Worm (Caenorhabditis elegans) whole organism, young adult: ENCODE data around the gene Y43C5A.2.

Experiments used
- B0261.1 ChIP-seq: sonication (generic microtip); optimal IDR thresholded peaks from 2 replicates; lab custom pipeline; 2016; ENCODE audit warnings: mild to moderate bottlenecking, missing genetic modification characterization, moderate library complexity, missing compliant biosample characterization
- F33H1.4 ChIP-seq: fragments of 200-800 bp; sonication (Bioruptor generic); IDR thresholded peaks from 2 replicates; pipeline ENCODE4 v1.3.6; 2022; ENCODE audit warnings: missing genetic modification reagents, missing genetic modification characterization, missing compliant biosample characterization
- ama-1 ChIP-seq, 3 experiments: fragments of 150-350 bp in 1 of 3; sonication (generic microtip) in 2 of 3; optimal IDR thresholded peaks; 2 replicates each; lab custom pipeline; 2014 to 2018; ENCODE audit warnings: missing biosample characterization in 2 of 3, missing genetic modification characterization in 2 of 3, missing genetic modification reagents in 2 of 3
- hlh-26 ChIP-seq: fragments of 200-800 bp; sonication (Bioruptor generic); conservative IDR thresholded peaks from 2 replicates; pipeline ENCODE4 v1.3.6; 2022; ENCODE audit warnings: missing genetic modification reagents, missing genetic modification characterization, missing compliant biosample characterization
- nfya-1 ChIP-seq: sonication (generic microtip); optimal IDR thresholded peaks from 2 replicates; lab custom pipeline; 2017; ENCODE audit warnings: antibody characterized with exemption, missing compliant biosample characterization, missing genetic modification characterization, borderline replicate concordance; ENCODE audit not compliant: insufficient read depth
- unc-62 ChIP-seq: fragments of 150-350 bp; optimal IDR thresholded peaks from 2 replicates; lab custom pipeline; 2014; ENCODE audit warnings: missing biosample characterization, missing genetic modification reagents, missing genetic modification characterization
- xnd-1 ChIP-seq: sonication (generic microtip); optimal IDR thresholded peaks from 2 replicates; lab custom pipeline; 2016; ENCODE audit warnings: missing genotype, missing genetic modification reagents, missing genetic modification characterization, missing compliant biosample characterization
- zfh-2 ChIP-seq: fragments of 200-800 bp; sonication (Bioruptor generic); conservative IDR thresholded peaks from 2 replicates; pipeline ENCODE4 v1.3.6; 2022; ENCODE audit warnings: missing genetic modification reagents, missing genetic modification characterization, missing compliant biosample characterization

DNA sequence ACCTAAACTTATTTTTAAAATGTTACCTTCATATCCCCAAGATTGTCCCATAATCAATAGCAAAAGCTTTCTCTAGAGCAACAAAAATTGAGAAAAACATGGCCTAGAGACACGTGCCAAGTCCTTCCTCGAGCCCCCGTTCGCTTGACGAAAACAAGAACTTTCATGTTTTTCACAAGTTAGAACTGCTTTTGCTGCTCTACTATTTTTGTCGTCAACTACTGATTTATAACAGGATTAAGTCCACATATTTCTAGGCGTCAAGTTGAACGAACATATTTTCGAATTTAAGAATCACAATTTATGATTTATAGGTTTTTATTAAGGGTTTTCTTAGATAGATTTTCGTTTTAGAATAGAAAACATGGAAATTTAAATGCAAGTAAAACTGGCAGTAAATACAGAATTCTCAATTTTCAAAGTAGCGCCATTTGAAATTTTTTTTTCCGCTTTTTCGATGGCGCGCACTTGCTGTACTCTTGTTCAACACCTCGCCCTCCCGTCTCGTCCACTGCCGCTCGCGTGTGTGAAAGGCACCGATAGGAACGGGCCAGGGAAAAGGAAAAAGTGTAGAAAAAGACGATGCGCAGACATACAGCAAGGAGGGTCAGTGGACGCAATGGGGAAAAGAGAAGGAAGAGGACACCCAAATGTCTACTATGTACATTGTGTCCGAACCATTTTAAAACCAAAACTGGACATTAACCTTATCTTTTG is 14.7 kb downstream of the Y43C5A.2 start, which contains the start of gene rad-51:
- no peak for TF ChIP-seq nfya-1 (tag; lab: Kevin White, UChicago)
- no peak for TF ChIP-seq xnd-1 (tag; lab: Kevin White, UChicago)
- TF ChIP-seq zfh-2 (GFP tag; lab: Robert Waterston, UW): peak; percentile 78
- no peak for TF ChIP-seq F33H1.4 (GFP tag; lab: Robert Waterston, UW)
- no peak for TF ChIP-seq unc-62 (GFP tag; lab: Kevin White, UChicago)
- no peak for TF ChIP-seq ama-1 (optimal IDR thresholded peaks at IDR 0.05; lab: Kevin White, UChicago)
- TF ChIP-seq ama-1 (GFP tag; optimal IDR thresholded peaks at IDR 0.05; lab: Kevin White, UChicago): no peak
- no peak for TF ChIP-seq B0261.1 (tag; lab: Kevin White, UChicago)
- TF ChIP-seq hlh-26 (GFP tag; lab: Robert Waterston, UW): no peak
